Fruit fly (Drosophila melanogaster): ENCODE measurements around the gene CG3323.

The CG3323 gene

dm6 chrX:5289692-5290091, 15.8 kb downstream of the CG3323 start (continued):
- TF ChIP-seq stwl (tag; optimal IDR thresholded peaks at IDR 0.05) (peak; percentile 37), dati (GFP tag; IDR thresholded peaks at IDR 0.05) (no peak), CG6791 (GFP tag; IDR thresholded peaks at IDR 0.05; ENCODE audit: partially characterized antibody) (peak; percentile 14; the same call in 1 of the 3 replicates), nmo (GFP tag; optimal IDR thresholded peaks at IDR 0.05) (no peak), sug (tag; optimal IDR thresholded peaks at IDR 0.05) (peak; percentile 5), Neu2 (GFP tag; optimal IDR thresholded peaks at IDR 0.05; ENCODE audit: borderline replicate concordance) (no peak), CG3838 (GFP tag; optimal IDR thresholded peaks at IDR 0.05) (no peak), Vsx1 (GFP tag; optimal IDR thresholded peaks at IDR 0.05) (peak; percentile 55), shn (GFP tag; optimal IDR thresholded peaks at IDR 0.05) (no peak), CG32532 (GFP tag; IDR thresholded peaks at IDR 0.05) (peak; percentile 55), gsb-n (tag; optimal IDR thresholded peaks at IDR 0.05) (no peak), CG11504 (tag; optimal IDR thresholded peaks at IDR 0.05) (peak; percentile 49), vvl (GFP tag; IDR thresholded peaks at IDR 0.05) (peak; percentile 41; the same call in 1 of the 2 replicates)

- TF ChIP-seq ranshi (GFP tag; IDR thresholded peaks at IDR 0.05), result peak; percentile 30; the same call in 1 of the 2 replicates
- no peak for TF ChIP-seq Hmx (GFP tag; optimal IDR thresholded peaks at IDR 0.05)
- peak; percentile 38; the same call in 1 of the 2 replicates for TF ChIP-seq HLH3B (GFP tag; IDR thresholded peaks at IDR 0.05)
- TF ChIP-seq CG3065 (GFP tag; optimal IDR thresholded peaks at IDR 0.05), result no peak
- TF ChIP-seq ems (GFP tag; optimal IDR thresholded peaks at IDR 0.05), result no peak
- peak; percentile 4 for TF ChIP-seq Blimp-1 (GFP tag; optimal IDR thresholded peaks at IDR 0.05)
- TF ChIP-seq zen (tag; optimal IDR thresholded peaks at IDR 0.05), result no peak
- TF ChIP-seq CG11504 (tag; optimal IDR thresholded peaks at IDR 0.05), result peak; percentile 2
- TF ChIP-seq CG8388 (GFP tag; optimal IDR thresholded peaks at IDR 0.05), result no peak
- no peak for TF ChIP-seq NFAT (GFP tag; IDR thresholded peaks at IDR 0.05)
- 0 out of 3 replicates have a peak, but pooled peaks have one; percentile 12 for TF ChIP-seq CG14050 (GFP tag; IDR thresholded peaks at IDR 0.05)
- no peak for TF ChIP-seq mirr (GFP tag; optimal IDR thresholded peaks at IDR 0.05)
- no peak for TF ChIP-seq Adf1 (GFP tag; IDR thresholded peaks at IDR 0.05)
- peak; percentile 15 for TF ChIP-seq Ets65A (GFP tag)
- no peak for TF ChIP-seq gsb-n (tag; optimal IDR thresholded peaks at IDR 0.05)
- no peak for TF ChIP-seq Oli (tag; optimal IDR thresholded peaks at IDR 0.05)
- TF ChIP-seq CG18599 (GFP tag; optimal IDR thresholded peaks at IDR 0.05), result peak; percentile 14
- TF ChIP-seq D19B (GFP tag; optimal IDR thresholded peaks at IDR 0.05), result no peak
- TF ChIP-seq NC2α (GFP tag; optimal IDR thresholded peaks at IDR 0.05), result no peak
- peak; percentile 3 for TF ChIP-seq CG5245 (GFP tag; optimal IDR thresholded peaks at IDR 0.05)
- TF ChIP-seq CG17359 (tag; optimal IDR thresholded peaks at IDR 0.05), result peak; percentile 15
- no peak for TF ChIP-seq hkb (optimal IDR thresholded peaks at IDR 0.05)
- TF ChIP-seq hkb (GFP tag; IDR thresholded peaks at IDR 0.05), result peak; percentile 48; the same call in 1 of the 2 replicates
- TF ChIP-seq Dip3 (GFP tag; optimal IDR thresholded peaks at IDR 0.05), result no peak
- no peak for TF ChIP-seq CG30403 (GFP tag; optimal IDR thresholded peaks at IDR 0.05)
- no peak for TF ChIP-seq CG14710 (tag; optimal IDR thresholded peaks at IDR 0.05)
- TF ChIP-seq wor (GFP tag; IDR thresholded peaks at IDR 0.05), result 0 out of 2 replicates have a peak, but pooled peaks have one; percentile 18
- TF ChIP-seq Ada2b (GFP tag; IDR thresholded peaks at IDR 0.05), result 0 out of 2 replicates have a peak, but pooled peaks have one; percentile 40
- TF ChIP-seq CG2120 (GFP tag; optimal IDR thresholded peaks at IDR 0.05), result peak; percentile 35
- TF ChIP-seq ci (GFP tag; IDR thresholded peaks at IDR 0.05), result no peak
- no peak for TF ChIP-seq CG1233 (GFP tag; optimal IDR thresholded peaks at IDR 0.05)
- TF ChIP-seq chif (GFP tag; optimal IDR thresholded peaks at IDR 0.05), result no peak
- TF ChIP-seq CG11398 (GFP tag; optimal IDR thresholded peaks at IDR 0.05), result no peak
- 0 out of 2 replicates have a peak, but pooled peaks have one; percentile 12 for TF ChIP-seq Xrp1 (GFP tag; IDR thresholded peaks at IDR 0.05)
- TF ChIP-seq dysf (GFP tag; IDR thresholded peaks at IDR 0.05), result peak; percentile 40; the same call in 1 of the 3 replicates
- TF ChIP-seq sisA (GFP tag; IDR thresholded peaks at IDR 0.05), result peak; percentile 25; the same call in 1 of the 2 replicates
- TF ChIP-seq CG15269 (tag; optimal IDR thresholded peaks at IDR 0.05), result peak; percentile 8
- TF ChIP-seq Med (GFP tag), result peak; percentile 58
- TF ChIP-seq CG11695 (GFP tag; IDR thresholded peaks at IDR 0.05), result peak; percentile 49; the same call in 1 of the 3 replicates
Measured at dm6 chrX:5286513-5286912, 19.0 kb downstream of the CG3323 start.
